Fruit fly (Drosophila melanogaster) whole organism, adult: Measurements from ENCODE around the gene chico.

ENCODE experiments used
- CG11617 ChIP-seq: fragments of 200-800 bp; sonication (Bioruptor generic); optimal IDR thresholded peaks from 2 replicates; lab custom pipeline; 2017; ENCODE audit warnings: mild to moderate bottlenecking, missing biosample characterization, missing genetic modification reagents, missing genetic modification characterization
- CG12768 ChIP-seq: fragments of 200-800 bp; sonication (Bioruptor generic); optimal IDR thresholded peaks from 2 replicates; lab custom pipeline; 2017; ENCODE audit warnings: missing biosample characterization, missing genetic modification characterization, mild to moderate bottlenecking, moderate library complexity, missing genetic modification reagents
- CG14711 ChIP-seq: fragments of 200-800 bp; sonication (Bioruptor generic); optimal IDR thresholded peaks from 2 replicates; lab custom pipeline; 2018; ENCODE audit warnings: missing biosample characterization, mild to moderate bottlenecking, missing genetic modification characterization, moderate library complexity
- CG1620 ChIP-seq: fragments of 200-800 bp; sonication (Bioruptor generic); optimal IDR thresholded peaks from 2 replicates; lab custom pipeline; 2016; ENCODE audit warnings: missing biosample characterization, missing genetic modification characterization
- CG33017 ChIP-seq: fragments of 200-800 bp; sonication (Bioruptor generic); optimal IDR thresholded peaks from 2 replicates; lab custom pipeline; 2018; ENCODE audit warnings: missing biosample characterization, mild to moderate bottlenecking, missing genetic modification characterization, moderate library complexity
- CG5204 ChIP-seq: fragments of 200-800 bp; sonication (Bioruptor generic); optimal IDR thresholded peaks from 2 replicates; lab custom pipeline; 2016; ENCODE audit warnings: missing biosample characterization, missing genetic modification characterization
- CG7045 ChIP-seq: fragments of 200-800 bp; sonication (Bioruptor generic); optimal IDR thresholded peaks from 2 replicates; lab custom pipeline; 2017; ENCODE audit warnings: missing biosample characterization, mild to moderate bottlenecking, missing genetic modification characterization
- CG7101 ChIP-seq: fragments of 200-800 bp; sonication (Bioruptor generic); optimal IDR thresholded peaks from 2 replicates; lab custom pipeline; 2018; ENCODE audit warnings: missing biosample characterization, mild to moderate bottlenecking, missing genetic modification characterization, moderate library complexity
- Clk ChIP-seq: fragments of 200-800 bp; sonication (Bioruptor generic); optimal IDR thresholded peaks from 2 replicates; lab custom pipeline; 2017; ENCODE audit warnings: missing biosample characterization, missing genetic modification characterization
- Crg-1 ChIP-seq: fragments of 200-800 bp; sonication (Bioruptor generic); optimal IDR thresholded peaks from 2 replicates; lab custom pipeline; 2016; ENCODE audit warnings: missing biosample characterization, missing genetic modification characterization
- Hr96 ChIP-seq: fragments of 200-800 bp; sonication (Bioruptor generic); optimal IDR thresholded peaks from 2 replicates; lab custom pipeline; 2016; ENCODE audit warnings: missing biosample characterization, missing genetic modification characterization
- Mnt ChIP-seq: fragments of 200-800 bp; sonication (Bioruptor generic); optimal IDR thresholded peaks from 2 replicates; lab custom pipeline; 2016; ENCODE audit warnings: missing biosample characterization, mild to moderate bottlenecking, missing genetic modification characterization
- bab1 ChIP-seq: fragments of 200-800 bp; sonication (Bioruptor generic); optimal IDR thresholded peaks from 3 replicates; lab custom pipeline; 2019; ENCODE audit warnings: missing biosample characterization, mild to moderate bottlenecking, missing genetic modification characterization, moderate library complexity
- cic ChIP-seq: fragments of 200-800 bp; sonication (Bioruptor generic); optimal IDR thresholded peaks from 2 replicates; lab custom pipeline; 2017; ENCODE audit warnings: missing biosample characterization, mild to moderate bottlenecking, missing genetic modification characterization, moderate library complexity
- cnc ChIP-seq, 2 experiments: fragments of >200 bp; optimal IDR thresholded peaks; 2 replicates each; lab custom pipeline; 2017
- kay ChIP-seq: fragments of 200-800 bp; sonication (Bioruptor generic); peaks from one replicate; lab custom pipeline; 2016; ENCODE audit warnings: missing biosample characterization, missing genetic modification characterization, borderline replicate concordance
- ovo ChIP-seq: fragments of 200-800 bp; sonication (Bioruptor generic); optimal IDR thresholded peaks from 2 replicates; lab custom pipeline; 2016; ENCODE audit warnings: missing biosample characterization, missing genetic modification characterization
- pad ChIP-seq: fragments of 200-800 bp; sonication (Bioruptor generic); optimal IDR thresholded peaks from 3 replicates; lab custom pipeline; 2017; ENCODE audit warnings: missing biosample characterization, missing genetic modification characterization, mild to moderate bottlenecking, moderate library complexity, missing genetic modification reagents
- tj ChIP-seq: fragments of 200-800 bp; sonication (Bioruptor generic); optimal IDR thresholded peaks from 3 replicates; lab custom pipeline; 2017; ENCODE audit warnings: missing biosample characterization, mild to moderate bottlenecking, missing genetic modification characterization, moderate library complexity
- toe ChIP-seq: fragments of 200-800 bp; sonication (Bioruptor generic); optimal IDR thresholded peaks from 2 replicates; lab custom pipeline; 2016; ENCODE audit warnings: missing biosample characterization, missing genetic modification characterization

The chico gene

dm6 chr2L:10266511-10266910 lies 19.6 kb upstream of the chico start, which contains the start of gene CG4953:
Gene CG4953 (plus strand): TSS chr2L:10266703.
- TF ChIP-seq bab1 (no peak), Crg-1 (GFP tag; lab: Kevin White, UChicago) (no peak), cic (GFP tag; lab: Kevin White, UChicago) (no peak), ovo (GFP tag; lab: Kevin White, UChicago) (no peak), tj (GFP tag; lab: Kevin White, UChicago) (no peak), pad (GFP tag; lab: Kevin White, UChicago) (no peak), Hr96 (no peak), CG33017 (tag; lab: Kevin White, UChicago) (no peak), CG11617 (GFP tag; lab: Kevin White, UChicago) (no peak)

dm6 chr2L:10265129-10265528 lies 18.3 kb upstream of the chico start, which contains the start of gene Mob3:
Gene Mob3 (plus strand): TSS chr2L:10265336.
- peak; percentile 28 for TF ChIP-seq CG7101 (tag; lab: Kevin White, UChicago)
- TF ChIP-seq kay (GFP tag; lab: Kevin White, UChicago): peak; percentile 41
- TF ChIP-seq ovo (GFP tag; lab: Kevin White, UChicago): no peak
- TF ChIP-seq CG14711 (tag; lab: Kevin White, UChicago): peak; percentile 37

- no peak for TF ChIP-seq pad (GFP tag; lab: Kevin White, UChicago)
- no peak for TF ChIP-seq CG1620 (GFP tag; lab: Kevin White, UChicago)
- peak; percentile 46 for TF ChIP-seq bab1
- TF ChIP-seq kay (GFP tag; lab: Kevin White, UChicago): peak; percentile 75
- peak; percentile 20 for TF ChIP-seq CG14711 (tag; lab: Kevin White, UChicago)
- no peak for TF ChIP-seq CG7101 (tag; lab: Kevin White, UChicago)
Measured at dm6 chr2L:10263830-10264634, 17.2 kb upstream of the chico start, which contains the start of gene REPTOR-BP. Gene REPTOR-BP (plus strand): TSS chr2L:10264125.

- no peak for TF ChIP-seq CG1620 (GFP tag; lab: Kevin White, UChicago)
- TF ChIP-seq pad (GFP tag; lab: Kevin White, UChicago): no peak
- TF ChIP-seq Hr96: no peak
- no peak for TF ChIP-seq CG5204 (GFP tag; lab: Kevin White, UChicago)
- no peak for TF ChIP-seq toe (GFP tag; lab: Kevin White, UChicago)
- no peak for TF ChIP-seq kay (GFP tag; lab: Kevin White, UChicago)
- no peak for TF ChIP-seq ovo (GFP tag; lab: Kevin White, UChicago)
- no peak for TF ChIP-seq CG7101 (tag; lab: Kevin White, UChicago)
- TF ChIP-seq Clk (GFP tag; lab: Kevin White, UChicago): no peak
- no peak for TF ChIP-seq CG12768
- TF ChIP-seq cic (GFP tag; lab: Kevin White, UChicago): no peak
- TF ChIP-seq tj (GFP tag; lab: Kevin White, UChicago): no peak
- no peak for TF ChIP-seq CG11617 (GFP tag; lab: Kevin White, UChicago)
- TF ChIP-seq CG14711 (tag; lab: Kevin White, UChicago): no peak
- TF ChIP-seq CG7045 (GFP tag; lab: Kevin White, UChicago): no peak
- TF ChIP-seq Mnt (GFP tag; lab: Kevin White, UChicago): no peak
Measured at dm6 chr2L:10263343-10263744, 16.5 kb upstream of the chico start, which contains the start of gene Rsf1. Gene Rsf1 (minus strand): TSS chr2L:10263554.

- no peak for TF ChIP-seq CG12768
- peak; percentile 91 for TF ChIP-seq kay (GFP tag; lab: Kevin White, UChicago)
- TF ChIP-seq CG7045 (GFP tag; lab: Kevin White, UChicago): no peak
Measured at dm6 chr2L:10261774-10262173, 14.9 kb upstream of the chico start.

DNA sequence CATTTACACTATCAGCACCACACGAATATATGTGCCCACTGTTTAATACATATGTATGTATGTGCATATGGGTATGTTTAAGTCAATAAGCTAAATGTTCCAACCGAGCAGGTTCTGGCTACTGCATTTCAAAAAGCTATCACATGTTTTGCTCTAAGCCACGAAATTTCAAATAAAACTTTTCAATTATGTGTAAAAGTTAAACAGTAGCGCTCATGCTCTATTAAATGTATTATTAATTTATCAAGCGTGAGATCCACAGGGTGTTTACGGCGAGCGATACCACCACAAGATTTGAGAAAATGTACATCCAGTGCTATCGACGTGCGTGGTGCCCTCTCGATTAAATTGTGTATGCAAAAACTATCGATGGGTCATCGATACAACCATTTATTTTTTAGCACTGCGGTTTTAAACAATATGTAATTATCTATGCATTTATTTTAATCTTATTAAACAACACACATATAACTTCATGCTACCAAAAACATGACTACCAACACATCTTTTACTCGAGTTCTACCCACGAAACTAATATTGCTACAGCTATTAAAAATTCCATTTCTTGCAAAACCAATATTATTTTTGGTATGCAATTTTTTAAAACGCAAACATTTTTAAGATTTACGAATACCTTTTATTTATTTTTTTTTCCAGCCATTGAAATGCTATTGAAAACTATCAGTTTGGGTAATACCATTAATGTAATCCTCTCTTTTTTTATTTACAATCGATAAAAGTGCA lies 14.0 kb upstream of the chico start, which contains the start of gene Pten:
Gene Pten (minus strand): TSS at position 300 of the 744 bp plus-strand sequence.
- peak; percentile 46 for TF ChIP-seq bab1
- no peak for TF ChIP-seq cnc (optimal IDR thresholded peaks at IDR 0.05; lab: Kevin White, UChicago)
- TF ChIP-seq Crg-1 (GFP tag; lab: Kevin White, UChicago): no peak
- TF ChIP-seq CG5204 (GFP tag; lab: Kevin White, UChicago): no peak
- TF ChIP-seq Mnt (GFP tag; lab: Kevin White, UChicago): peak; percentile 21
- TF ChIP-seq CG14711 (tag; lab: Kevin White, UChicago): peak; percentile 73
- peak; percentile 91 for TF ChIP-seq kay (GFP tag; lab: Kevin White, UChicago)
- TF ChIP-seq CG7101 (tag; lab: Kevin White, UChicago): peak; percentile 47
- peak; percentile 40 for TF ChIP-seq tj (GFP tag; lab: Kevin White, UChicago)
- TF ChIP-seq CG12768: peak; percentile 66
- peak; percentile 28 for TF ChIP-seq CG33017 (tag; lab: Kevin White, UChicago)
- TF ChIP-seq CG7045 (GFP tag; lab: Kevin White, UChicago): peak; percentile 61
- peak; percentile 12 for TF ChIP-seq pad (GFP tag; lab: Kevin White, UChicago)
- peak; percentile 27 for TF ChIP-seq CG11617 (GFP tag; lab: Kevin White, UChicago)
- no peak for TF ChIP-seq Hr96
